Fruit fly (Drosophila melanogaster) whole organism, prepupa: Measurements from ENCODE around the gene TfIIEalpha.

Source experiments
- Blimp-1 ChIP-seq: fragments of 200-800 bp; sonication (Bioruptor generic); optimal IDR thresholded peaks from 3 replicates; lab custom pipeline; 2017; ENCODE audit warnings: missing biosample characterization, missing genetic modification characterization, mild to moderate bottlenecking, moderate library complexity, missing genetic modification reagents
- CG10631 ChIP-seq: fragments of 200-800 bp; sonication (Bioruptor generic); optimal IDR thresholded peaks from 2 replicates; lab custom pipeline; 2016; ENCODE audit warnings: missing biosample characterization, missing genetic modification characterization
- CG11294 ChIP-seq: fragments of 200-800 bp; sonication (Bioruptor generic); IDR thresholded peaks from 2 replicates; pipeline ENCODE4 v1.3.6; 2022; ENCODE audit warnings: missing biosample characterization, missing genetic modification characterization
- CG11762 ChIP-seq: fragments of 200-800 bp; sonication (Bioruptor generic); optimal IDR thresholded peaks from 3 replicates; lab custom pipeline; 2016; ENCODE audit warnings: missing biosample characterization, missing genetic modification characterization; ENCODE audit not compliant: insufficient read depth
- CG11902 ChIP-seq: fragments of 200-800 bp; sonication (Bioruptor generic); optimal IDR thresholded peaks from 3 replicates; lab custom pipeline; 2016; ENCODE audit warnings: missing biosample characterization, missing genetic modification characterization
- CG16779 ChIP-seq: fragments of 200-800 bp; sonication (Bioruptor generic); optimal IDR thresholded peaks from 3 replicates; lab custom pipeline; 2017; ENCODE audit warnings: missing biosample characterization, mild to moderate bottlenecking, missing genetic modification characterization
- CG3032 ChIP-seq: fragments of 200-800 bp; optimal IDR thresholded peaks from 2 replicates; lab custom pipeline; 2019; ENCODE audit warnings: missing biosample characterization, mild to moderate bottlenecking, missing genetic modification characterization, moderate library complexity
- CG31627 ChIP-seq: fragments of 200-800 bp; sonication (Bioruptor generic); optimal IDR thresholded peaks from 3 replicates; lab custom pipeline; 2016; ENCODE audit warnings: missing biosample characterization, missing genetic modification characterization
- CG32006 ChIP-seq: fragments of 200-800 bp; sonication (Bioruptor generic); optimal IDR thresholded peaks from 3 replicates; lab custom pipeline; 2017; ENCODE audit warnings: missing biosample characterization, mild to moderate bottlenecking, missing genetic modification characterization
- CG34406 ChIP-seq: fragments of 200-800 bp; sonication (Bioruptor generic); optimal IDR thresholded peaks from 3 replicates; lab custom pipeline; 2016; ENCODE audit warnings: missing biosample characterization, missing genetic modification characterization
- CG3919 ChIP-seq: fragments of 200-800 bp; sonication (Bioruptor generic); optimal IDR thresholded peaks from 3 replicates; lab custom pipeline; 2016; ENCODE audit warnings: missing biosample characterization, missing genetic modification characterization
- CG4318 ChIP-seq: fragments of 200-800 bp; sonication (Bioruptor generic); optimal IDR thresholded peaks from 3 replicates; lab custom pipeline; 2017; ENCODE audit warnings: missing biosample characterization, mild to moderate bottlenecking, missing genetic modification characterization
- CG6163 ChIP-seq: fragments of 200-800 bp; sonication (Bioruptor generic); IDR thresholded peaks from 3 replicates; pipeline ENCODE4 v1.3.6; 2022; ENCODE audit warnings: missing biosample characterization, missing genetic modification characterization
- CG6276 ChIP-seq: fragments of 200-800 bp; sonication (Bioruptor generic); optimal IDR thresholded peaks from 2 replicates; lab custom pipeline; 2017; ENCODE audit warnings: missing biosample characterization, mild to moderate bottlenecking, missing genetic modification characterization
- CG6792 ChIP-seq: fragments of 200-800 bp; sonication (Bioruptor generic); optimal IDR thresholded peaks from 3 replicates; lab custom pipeline; 2016; ENCODE audit warnings: missing biosample characterization, missing genetic modification characterization
- CG6808 ChIP-seq: fragments of 200-800 bp; sonication (Bioruptor generic); optimal IDR thresholded peaks from 3 replicates; lab custom pipeline; 2017; ENCODE audit warnings: missing biosample characterization, missing genetic modification characterization, mild to moderate bottlenecking, moderate library complexity, missing genetic modification reagents
- CG6854 ChIP-seq: fragments of 200-800 bp; sonication (Bioruptor generic); optimal IDR thresholded peaks from 2 replicates; lab custom pipeline; 2017; ENCODE audit warnings: missing biosample characterization, mild to moderate bottlenecking, missing genetic modification characterization
- CG7368 ChIP-seq: fragments of 200-800 bp; sonication (Bioruptor generic); optimal IDR thresholded peaks from 3 replicates; lab custom pipeline; 2016; ENCODE audit warnings: missing biosample characterization, missing genetic modification characterization
- CG8119 ChIP-seq: fragments of 200-800 bp; sonication (Bioruptor generic); IDR thresholded peaks from 3 replicates; pipeline ENCODE4 v1.3.6; 2022; ENCODE audit warnings: missing biosample characterization, missing genetic modification characterization
- CG8319 ChIP-seq: fragments of 200-800 bp; sonication (Bioruptor generic); optimal IDR thresholded peaks from 3 replicates; lab custom pipeline; 2016; ENCODE audit warnings: missing biosample characterization, missing genetic modification characterization
- CG8632 ChIP-seq: fragments of 200-800 bp; sonication (Bioruptor generic); optimal IDR thresholded peaks from 3 replicates; lab custom pipeline; 2016; ENCODE audit warnings: missing biosample characterization, missing genetic modification characterization
- CG9139 ChIP-seq: fragments of 200-800 bp; sonication (Bioruptor generic); optimal IDR thresholded peaks from 3 replicates; lab custom pipeline; 2017; ENCODE audit warnings: missing biosample characterization, mild to moderate bottlenecking, missing genetic modification characterization
- Eip78C ChIP-seq: fragments of 200-800 bp; sonication (Bioruptor generic); peaks from one replicate; lab custom pipeline; 2016; ENCODE audit warnings: missing biosample characterization, missing genetic modification characterization
- Ets21C ChIP-seq: fragments of 200-800 bp; sonication (Bioruptor generic); optimal IDR thresholded peaks from 3 replicates; lab custom pipeline; 2016; ENCODE audit warnings: missing biosample characterization, missing genetic modification characterization
- Ets96B ChIP-seq: fragments of 200-800 bp; optimal IDR thresholded peaks from 2 replicates; lab custom pipeline; 2019; ENCODE audit warnings: missing biosample characterization, mild to moderate bottlenecking, missing genetic modification characterization, moderate library complexity
- Hr38 ChIP-seq: sonication (Bioruptor generic); optimal IDR thresholded peaks from 2 replicates; lab custom pipeline; 2016; ENCODE audit warnings: missing biosample characterization, missing genetic modification characterization
- Hr39 ChIP-seq: fragments of 200-800 bp; sonication (Bioruptor generic); optimal IDR thresholded peaks from 2 replicates; lab custom pipeline; 2016; ENCODE audit warnings: missing biosample characterization, missing genetic modification characterization
- Hr4 ChIP-seq: fragments of 200-800 bp; sonication (Bioruptor generic); optimal IDR thresholded peaks from 3 replicates; lab custom pipeline; 2016; ENCODE audit warnings: missing biosample characterization, missing genetic modification characterization
- Met ChIP-seq: fragments of 200-800 bp; sonication (Bioruptor generic); optimal IDR thresholded peaks from 3 replicates; lab custom pipeline; 2016; ENCODE audit warnings: missing biosample characterization, missing genetic modification characterization
- OdsH ChIP-seq: fragments of 200-800 bp; sonication (Bioruptor generic); optimal IDR thresholded peaks from 3 replicates; lab custom pipeline; 2016; ENCODE audit warnings: missing biosample characterization, missing genetic modification characterization
- Sox102F ChIP-seq: fragments of 200-800 bp; sonication (Bioruptor generic); optimal IDR thresholded peaks from 2 replicates; lab custom pipeline; 2016; ENCODE audit warnings: missing biosample characterization, mild to moderate bottlenecking, missing genetic modification characterization
- Sox15 ChIP-seq: fragments of 200-800 bp; sonication (Bioruptor generic); optimal IDR thresholded peaks from 3 replicates; lab custom pipeline; 2016; ENCODE audit warnings: missing biosample characterization, missing genetic modification characterization
- achi ChIP-seq: fragments of 200-800 bp; sonication (Bioruptor generic); optimal IDR thresholded peaks from 3 replicates; lab custom pipeline; 2016; ENCODE audit warnings: missing biosample characterization, missing genetic modification characterization
- acj6 ChIP-seq: fragments of 200-800 bp; sonication (Bioruptor generic); optimal IDR thresholded peaks from 3 replicates; lab custom pipeline; 2016; ENCODE audit warnings: missing biosample characterization, missing genetic modification characterization
- dac ChIP-seq: fragments of 200-800 bp; sonication (Bioruptor generic); optimal IDR thresholded peaks from 2 replicates; lab custom pipeline; 2017; ENCODE audit warnings: missing biosample characterization, mild to moderate bottlenecking, missing genetic modification characterization
- dsx ChIP-seq: fragments of 200-800 bp; optimal IDR thresholded peaks from 3 replicates; lab custom pipeline; 2019; ENCODE audit warnings: missing biosample characterization, mild to moderate bottlenecking, missing genetic modification characterization, moderate library complexity; ENCODE audit not compliant: poor library complexity, severe bottlenecking
- eg ChIP-seq: fragments of 200-800 bp; sonication (Bioruptor generic); IDR thresholded peaks from 3 replicates; pipeline ENCODE4 v1.3.6; 2022; ENCODE audit warnings: missing biosample characterization, missing genetic modification characterization
- fd59A ChIP-seq: fragments of 200-800 bp; sonication (Bioruptor generic); optimal IDR thresholded peaks from 2 replicates; lab custom pipeline; 2017; ENCODE audit warnings: missing biosample characterization, mild to moderate bottlenecking, missing genetic modification characterization, missing genetic modification reagents
- fd85E ChIP-seq: fragments of 200-800 bp; sonication (Bioruptor generic); optimal IDR thresholded peaks from 3 replicates; lab custom pipeline; 2016; ENCODE audit warnings: missing biosample characterization, missing genetic modification characterization
- fkh ChIP-seq: fragments of 200-800 bp; sonication (Bioruptor generic); optimal IDR thresholded peaks from 3 replicates; lab custom pipeline; 2017; ENCODE audit warnings: missing biosample characterization, mild to moderate bottlenecking, missing genetic modification characterization, moderate library complexity
- pdm3 ChIP-seq: fragments of 200-800 bp; sonication (Bioruptor generic); optimal IDR thresholded peaks from 3 replicates; lab custom pipeline; 2016; ENCODE audit warnings: missing biosample characterization, missing genetic modification characterization
- salr ChIP-seq, 2 experiments: fragments of 200-800 bp; sonication (Bioruptor generic); optimal IDR thresholded peaks; 3 replicates each; lab custom pipeline; 2016 to 2018; ENCODE audit warnings: missing biosample characterization in 2 of 2, missing genetic modification characterization in 2 of 2, mild to moderate bottlenecking in 1 of 2
- ss ChIP-seq, 2 experiments: fragments of 200-800 bp; sonication (Bioruptor generic); optimal IDR thresholded peaks; 2 replicates in 1 of 2; 3 replicates in 1 of 2; lab custom pipeline; 2017 to 2018; ENCODE audit warnings: mild to moderate bottlenecking in 2 of 2, missing biosample characterization in 2 of 2, missing genetic modification characterization in 2 of 2, moderate library complexity in 1 of 2
- topi ChIP-seq: fragments of 200-800 bp; sonication (Bioruptor generic); optimal IDR thresholded peaks from 3 replicates; lab custom pipeline; 2016; ENCODE audit warnings: missing biosample characterization, missing genetic modification characterization
- vri ChIP-seq: fragments of 200-800 bp; sonication (Bioruptor generic); optimal IDR thresholded peaks from 3 replicates; lab custom pipeline; 2016; ENCODE audit warnings: missing biosample characterization, mild to moderate bottlenecking, missing genetic modification characterization

TfIIEalpha gene

DNA sequence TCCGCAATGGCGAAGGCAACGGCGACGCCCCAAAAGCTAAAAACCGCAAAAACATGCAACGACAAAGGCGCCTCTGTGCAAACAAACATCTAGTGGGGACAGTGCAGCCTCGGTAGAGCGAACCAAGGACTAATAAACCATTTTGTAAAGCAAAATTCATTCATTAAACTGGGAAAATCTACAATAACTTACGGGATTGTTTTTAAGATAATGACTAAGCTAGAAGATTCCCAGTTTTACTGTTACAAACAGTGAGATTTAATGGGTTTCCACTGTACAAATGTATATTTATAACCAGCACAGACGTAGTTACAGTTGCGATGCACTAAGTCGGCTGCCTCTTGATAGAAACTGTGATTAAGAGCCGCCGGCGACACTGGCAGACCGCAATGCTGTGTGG is 25.6 kb upstream of the TfIIEalpha start (continued):
- no peak for TF ChIP-seq dsx (GFP tag; lab: Kevin White, UChicago)
- peak; percentile 86 for TF ChIP-seq CG8119 (GFP tag; lab: Robert Waterston, UW)
- TF ChIP-seq Sox15 (GFP tag; lab: Kevin White, UChicago), result no peak
- peak; percentile 48 for TF ChIP-seq dac
- no peak for TF ChIP-seq CG34406 (GFP tag; lab: Kevin White, UChicago)
- no peak for TF ChIP-seq ss (GFP tag; optimal IDR thresholded peaks at IDR 0.05; lab: Kevin White, UChicago)
- TF ChIP-seq CG32006, result peak; percentile 82
- peak; percentile 83 for TF ChIP-seq Hr4
- peak; percentile 82 for TF ChIP-seq CG11294 (GFP tag; lab: Robert Waterston, UW)
- peak; percentile 39 for TF ChIP-seq acj6 (GFP tag; lab: Kevin White, UChicago)
- peak; percentile 44 for TF ChIP-seq CG6792 (GFP tag; lab: Kevin White, UChicago)
- TF ChIP-seq Sox102F (GFP tag; lab: Kevin White, UChicago), result no peak

DNA sequence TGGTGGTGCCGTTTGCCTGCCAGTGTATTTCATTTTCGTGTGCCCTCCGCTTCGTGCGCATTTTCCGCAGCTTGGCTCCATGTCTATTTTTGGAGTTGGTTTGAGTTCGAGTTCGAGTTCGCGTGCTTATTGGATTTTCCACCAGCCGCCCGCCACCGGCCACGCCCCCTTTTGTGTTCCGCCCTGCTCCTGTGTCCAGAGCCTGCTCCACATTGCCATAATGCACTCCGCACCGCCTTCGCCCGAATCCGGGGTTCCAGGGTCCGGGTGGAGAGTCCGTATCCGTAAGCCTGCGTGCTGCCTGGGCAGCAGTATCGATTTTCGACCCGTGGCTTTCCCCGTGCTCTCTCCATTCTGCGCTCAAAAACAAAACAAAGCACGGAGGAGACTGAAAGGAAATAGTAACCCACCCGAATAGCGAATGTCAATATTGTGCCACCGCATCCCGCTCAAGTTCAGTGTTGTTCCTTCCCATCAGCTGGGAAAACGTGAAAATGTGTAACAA is 3.5 kb upstream of the TfIIEalpha start:
- no peak for TF ChIP-seq CG32006
- TF ChIP-seq CG4318 (GFP tag; lab: Kevin White, UChicago), result no peak
- TF ChIP-seq Ets96B (tag; lab: Kevin White, UChicago), result no peak
- TF ChIP-seq CG8319 (GFP tag; lab: Kevin White, UChicago), result no peak

DNA sequence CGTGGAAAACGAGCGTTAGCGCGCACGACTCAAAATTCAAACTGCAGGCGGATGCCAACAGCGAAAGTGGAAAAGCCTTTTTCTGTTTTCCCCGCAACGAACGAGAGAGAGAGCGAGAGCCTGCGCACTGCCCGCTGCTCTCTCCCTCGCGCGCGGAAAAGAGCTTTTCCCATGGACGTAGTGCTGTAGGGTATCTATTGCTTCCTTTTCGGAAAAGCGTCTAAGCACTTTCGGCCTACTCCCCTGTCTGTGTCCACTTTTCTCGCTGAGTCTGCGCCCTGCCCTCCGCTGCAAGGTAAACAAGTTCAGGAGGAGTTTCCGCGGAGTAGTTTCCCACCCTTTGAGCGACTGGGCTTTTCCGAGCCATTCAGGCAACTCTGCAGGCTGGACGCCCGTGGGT is 1.5 kb upstream of the TfIIEalpha start, which contains the start of gene CG32085:
Gene CG32085 (minus strand): TSS at position 47 of the 400 bp plus-strand sequence.
- TF ChIP-seq Met (GFP tag; lab: Kevin White, UChicago), result no peak
- peak; percentile 44 for TF ChIP-seq Hr4
- no peak for TF ChIP-seq CG31627 (GFP tag; lab: Kevin White, UChicago)
- TF ChIP-seq CG9139, result no peak
- no peak for TF ChIP-seq Hr38 (GFP tag; lab: Kevin White, UChicago)
- peak; percentile 37 for TF ChIP-seq CG32006
- TF ChIP-seq CG3919, result peak; percentile 61
- TF ChIP-seq CG8119 (GFP tag; lab: Robert Waterston, UW), result peak; percentile 38; the same call in 1 of the 3 replicates
- TF ChIP-seq CG7368, result no peak
- TF ChIP-seq dsx (GFP tag; lab: Kevin White, UChicago), result no peak
- no peak for TF ChIP-seq CG6808 (GFP tag; lab: Kevin White, UChicago)
- no peak for TF ChIP-seq CG6854 (GFP tag; lab: Kevin White, UChicago)
- no peak for TF ChIP-seq CG8319 (GFP tag; lab: Kevin White, UChicago)
- TF ChIP-seq pdm3 (GFP tag; lab: Kevin White, UChicago), result peak; percentile 32
- peak; percentile 19 for TF ChIP-seq achi
- no peak for TF ChIP-seq Hr39 (GFP tag; lab: Kevin White, UChicago)
- peak; percentile 71; the same call in 2 of the 3 replicates for TF ChIP-seq CG6163 (GFP tag; lab: Robert Waterston, UW)
- TF ChIP-seq fd59A, result no peak
- peak; percentile 72; the same call in 2 of the 3 replicates for TF ChIP-seq eg
- TF ChIP-seq topi (GFP tag; lab: Kevin White, UChicago), result no peak
- peak; percentile 12 to 22 for TF ChIP-seq ss (GFP tag; optimal IDR thresholded peaks at IDR 0.05; lab: Kevin White, UChicago)
- no peak for TF ChIP-seq Ets21C (GFP tag; lab: Kevin White, UChicago)
- TF ChIP-seq CG8632 (GFP tag; lab: Kevin White, UChicago), result no peak
- no peak for TF ChIP-seq salr (GFP tag; optimal IDR thresholded peaks at IDR 0.05; lab: Kevin White, UChicago)
- TF ChIP-seq OdsH (GFP tag; lab: Kevin White, UChicago), result peak; percentile 18
- no peak for TF ChIP-seq CG3032 (tag; lab: Kevin White, UChicago)
- TF ChIP-seq Sox102F (GFP tag; lab: Kevin White, UChicago), result no peak
- TF ChIP-seq CG6792 (GFP tag; lab: Kevin White, UChicago), result peak; percentile 6
- TF ChIP-seq Blimp-1 (GFP tag; lab: Kevin White, UChicago), result no peak
- no peak for TF ChIP-seq CG6276
- peak; percentile 70 for TF ChIP-seq Eip78C (GFP tag; lab: Kevin White, UChicago)
- peak; percentile 10 for TF ChIP-seq acj6 (GFP tag; lab: Kevin White, UChicago)
- TF ChIP-seq CG16779 (tag; lab: Kevin White, UChicago), result no peak
- TF ChIP-seq CG10631, result no peak
- TF ChIP-seq CG4318 (GFP tag; lab: Kevin White, UChicago), result no peak
- TF ChIP-seq fd85E (GFP tag; lab: Kevin White, UChicago), result no peak
- no peak for TF ChIP-seq Sox15 (GFP tag; lab: Kevin White, UChicago)
- no peak for TF ChIP-seq dac
- no peak for TF ChIP-seq CG11762
- TF ChIP-seq vri, result no peak
- no peak for TF ChIP-seq fkh (GFP tag; lab: Kevin White, UChicago)
- TF ChIP-seq CG11902, result no peak
